Worm (Caenorhabditis elegans) whole organism, L4 larva: ENCODE results near the gene C01G10.10.

Source experiments
- F26F4.8 ChIP-seq: fragments of 200-800 bp; sonication (Bioruptor generic); conservative IDR thresholded peaks from 2 replicates; pipeline ENCODE4 v1.3.6; 2022; ENCODE audit warnings: missing genetic modification characterization, missing compliant biosample characterization
- F37D6.2 ChIP-seq: sonication (generic microtip); optimal IDR thresholded peaks from 2 replicates; lab custom pipeline; 2016; ENCODE audit warnings: mild to moderate bottlenecking, missing genetic modification characterization, missing compliant biosample characterization
- F44E2.7 ChIP-seq: fragments of 200-800 bp; sonication (Bioruptor generic); IDR thresholded peaks from 2 replicates; pipeline ENCODE4 v2.1.2; 2022; ENCODE audit warnings: missing genetic modification characterization, missing compliant biosample characterization
- R02D3.7 ChIP-seq: fragments of 150-350 bp; sonication (generic microtip); optimal IDR thresholded peaks from 3 replicates; lab custom pipeline; 2014; ENCODE audit warnings: missing biosample characterization, missing genetic modification characterization
- Y5F2A.4 ChIP-seq: fragments of 200-800 bp; sonication (Bioruptor generic); optimal IDR thresholded peaks from 2 replicates; lab custom pipeline; 2018; ENCODE audit warnings: mild to moderate bottlenecking, missing genetic modification characterization, missing compliant biosample characterization
- Y75B8A.6 ChIP-seq: fragments of 200-800 bp; sonication (Bioruptor generic); IDR thresholded peaks from 2 replicates; pipeline ENCODE4 v1.3.6; 2022; ENCODE audit warnings: missing genetic modification reagents, missing genetic modification characterization, missing compliant biosample characterization
- aly-2 ChIP-seq: sonication (generic microtip); optimal IDR thresholded peaks from 2 replicates; lab custom pipeline; 2018; ENCODE audit warnings: missing biosample characterization, missing genetic modification characterization
- attf-4 ChIP-seq: sonication (generic microtip); optimal IDR thresholded peaks from 3 replicates; lab custom pipeline; 2017; ENCODE audit warnings: missing biosample characterization, missing genetic modification characterization
- ceh-20 ChIP-seq: fragments of 200-800 bp; sonication (Bioruptor generic); IDR thresholded peaks from 2 replicates; pipeline ENCODE4 v1.3.6; 2022; ENCODE audit warnings: missing genetic modification reagents, missing genetic modification characterization, missing compliant biosample characterization
- ceh-32 ChIP-seq: sonication (generic microtip); optimal IDR thresholded peaks from 2 replicates; lab custom pipeline; 2016; ENCODE audit warnings: mild to moderate bottlenecking, missing genetic modification characterization, missing compliant biosample characterization; ENCODE audit not compliant: poor library complexity
- ceh-44 ChIP-seq: fragments of 200-800 bp; sonication (Bioruptor generic); IDR thresholded peaks from 2 replicates; pipeline ENCODE4 v1.3.6; 2022; ENCODE audit warnings: missing genetic modification reagents, missing genetic modification characterization, missing compliant biosample characterization
- ces-1 ChIP-seq: fragments of 150-350 bp; sonication (generic microtip); optimal IDR thresholded peaks from 4 replicates; lab custom pipeline; 2014; ENCODE audit warnings: missing biosample characterization, missing genetic modification reagents, missing genetic modification characterization
- ctbp-1 ChIP-seq: fragments of 200-800 bp; sonication (Bioruptor generic); IDR thresholded peaks from 2 replicates; pipeline ENCODE4 v1.3.6; 2022; ENCODE audit warnings: missing genetic modification reagents, missing genetic modification characterization, missing compliant biosample characterization
- daf-8 ChIP-seq: fragments of 200-800 bp; sonication (Bioruptor generic); IDR thresholded peaks from 2 replicates; pipeline ENCODE4 v1.3.6; 2022; ENCODE audit warnings: missing genetic modification characterization, missing compliant biosample characterization
- dmd-6 ChIP-seq: fragments of 200-800 bp; sonication (Bioruptor generic); IDR thresholded peaks from 2 replicates; pipeline ENCODE4 v1.3.6; 2022; ENCODE audit warnings: missing genetic modification reagents, missing genetic modification characterization, missing compliant biosample characterization
- dmd-8 ChIP-seq: fragments of 200-800 bp; sonication (Bioruptor generic); IDR thresholded peaks from 2 replicates; pipeline ENCODE4 v1.3.6; 2022; ENCODE audit warnings: missing genetic modification characterization, missing compliant biosample characterization
- dmd-9 ChIP-seq: fragments of 200-800 bp; sonication (Bioruptor generic); IDR thresholded peaks from 2 replicates; pipeline ENCODE4 v1.3.6; 2022; ENCODE audit warnings: missing genetic modification reagents, missing genetic modification characterization, missing compliant biosample characterization
- dpl-1 ChIP-seq: fragments of 150-350 bp; optimal IDR thresholded peaks from 2 replicates; lab custom pipeline; 2014; ENCODE audit warnings: missing biosample characterization, missing genetic modification reagents, missing genetic modification characterization
- dve-1 ChIP-seq: sonication (generic microtip); optimal IDR thresholded peaks from 2 replicates; lab custom pipeline; 2017; ENCODE audit warnings: antibody characterized with exemption, mild to moderate bottlenecking, missing genetic modification characterization, missing compliant biosample characterization; ENCODE audit not compliant: insufficient read depth
- egl-43 ChIP-seq: fragments of 200-800 bp; sonication (Bioruptor generic); IDR thresholded peaks from 2 replicates; pipeline ENCODE4 v1.3.6; 2022; ENCODE audit warnings: missing genetic modification reagents, missing genetic modification characterization, missing compliant biosample characterization
- fkh-10 ChIP-seq: fragments of 150-350 bp; optimal IDR thresholded peaks from 2 replicates; lab custom pipeline; 2014; ENCODE audit warnings: missing biosample characterization, missing genetic modification reagents, missing genetic modification characterization
- fos-1 ChIP-seq: fragments of 150-350 bp; optimal IDR thresholded peaks from 2 replicates; lab custom pipeline; 2014; ENCODE audit warnings: missing biosample characterization, missing genetic modification characterization
- hif-1 ChIP-seq, 2 experiments: sonication (generic microtip); optimal IDR thresholded peaks; 2 replicates each; lab custom pipeline; 2016 to 2017; ENCODE audit warnings: missing compliant biosample characterization in 2 of 2, missing genetic modification characterization in 2 of 2, missing genetic modification reagents in 2 of 2, missing genotype in 2 of 2, mild to moderate bottlenecking in 1 of 2
- hlh-11 ChIP-seq: fragments of 200-800 bp; sonication (Bioruptor generic); optimal IDR thresholded peaks from 2 replicates; lab custom pipeline; 2018; ENCODE audit warnings: mild to moderate bottlenecking, missing genetic modification characterization, missing compliant biosample characterization
- hmg-1.1 ChIP-seq: fragments of 200-800 bp; sonication (Bioruptor generic); IDR thresholded peaks from 2 replicates; pipeline ENCODE4 v1.3.6; 2022; ENCODE audit warnings: missing genetic modification reagents, missing genetic modification characterization, missing compliant biosample characterization
- jun-1 ChIP-seq: fragments of 150-350 bp; optimal IDR thresholded peaks from 2 replicates; lab custom pipeline; 2014; ENCODE audit warnings: missing biosample characterization, missing genetic modification reagents, missing genetic modification characterization
- lim-7 ChIP-seq: fragments of 200-800 bp; sonication (Bioruptor generic); IDR thresholded peaks from 2 replicates; pipeline ENCODE4 v1.3.6; 2022; ENCODE audit warnings: missing genetic modification characterization, missing compliant biosample characterization
- lin-13 ChIP-seq: fragments of 150-350 bp; optimal IDR thresholded peaks from 2 replicates; lab custom pipeline; 2014; ENCODE audit warnings: missing biosample characterization, missing genetic modification reagents, missing genetic modification characterization
- lin-15B ChIP-seq: fragments of 150-350 bp; sonication (generic microtip); optimal IDR thresholded peaks from 3 replicates; lab custom pipeline; 2014; ENCODE audit warnings: missing biosample characterization, missing genetic modification characterization
- lin-38 ChIP-seq: fragments of 200-800 bp; sonication (Bioruptor generic); IDR thresholded peaks from 2 replicates; pipeline ENCODE4 v1.3.6; 2022; ENCODE audit warnings: missing genetic modification reagents, missing genetic modification characterization, missing compliant biosample characterization
- madf-5 ChIP-seq, 2 experiments: fragments of 200-800 bp; sonication (Bioruptor generic); IDR thresholded peaks; 2 replicates each; pipeline ENCODE4 v1.3.6; 2022; ENCODE audit warnings: missing compliant biosample characterization in 2 of 2, missing genetic modification characterization in 2 of 2
- mep-1 ChIP-seq: fragments of 150-350 bp; sonication (generic microtip); optimal IDR thresholded peaks from 3 replicates; lab custom pipeline; 2014; ENCODE audit warnings: missing biosample characterization, missing genetic modification characterization
- mes-2 ChIP-seq: sonication (generic microtip); optimal IDR thresholded peaks from 2 replicates; lab custom pipeline; 2016; ENCODE audit warnings: missing genotype, mild to moderate bottlenecking, missing genetic modification characterization, missing compliant biosample characterization; ENCODE audit not compliant: poor library complexity, severe bottlenecking
- mxl-3 ChIP-seq: fragments of 200-800 bp; sonication (Bioruptor generic); optimal IDR thresholded peaks from 2 replicates; lab custom pipeline; 2018; ENCODE audit warnings: mild to moderate bottlenecking, missing genetic modification characterization, missing compliant biosample characterization
- nhr-10 ChIP-seq: fragments of 150-350 bp; optimal IDR thresholded peaks from 2 replicates; lab custom pipeline; 2014; ENCODE audit warnings: missing biosample characterization, missing genetic modification characterization
- nhr-237 ChIP-seq: sonication (generic microtip); optimal IDR thresholded peaks from 2 replicates; lab custom pipeline; 2017; ENCODE audit warnings: missing biosample characterization, missing genetic modification characterization
- nhr-41 ChIP-seq: fragments of 200-800 bp; sonication (Bioruptor generic); IDR thresholded peaks from 2 replicates; pipeline ENCODE4 v1.3.6; 2022; ENCODE audit warnings: missing genetic modification reagents, missing genetic modification characterization, missing compliant biosample characterization
- nhr-48 ChIP-seq: sonication (generic microtip); optimal IDR thresholded peaks from 2 replicates; lab custom pipeline; 2016; ENCODE audit warnings: mild to moderate bottlenecking, missing genetic modification characterization, missing compliant biosample characterization
- nhr-76 ChIP-seq: fragments of 150-350 bp; optimal IDR thresholded peaks from 2 replicates; lab custom pipeline; 2014; ENCODE audit warnings: missing biosample characterization, missing genetic modification characterization
- nhr-77 ChIP-seq: fragments of 150-350 bp; optimal IDR thresholded peaks from 2 replicates; lab custom pipeline; 2014; ENCODE audit warnings: missing biosample characterization, missing genetic modification characterization
- saeg-2 ChIP-seq: fragments of 200-800 bp; sonication (Bioruptor generic); IDR thresholded peaks from 2 replicates; pipeline ENCODE4 v1.3.6; 2022; ENCODE audit warnings: missing genetic modification reagents, missing genetic modification characterization, missing compliant biosample characterization
- sdz-12 ChIP-seq: fragments of 200-800 bp; sonication (Bioruptor generic); optimal IDR thresholded peaks from 2 replicates; lab custom pipeline; 2018; ENCODE audit warnings: mild to moderate bottlenecking, missing genetic modification characterization, missing compliant biosample characterization
- set-16 ChIP-seq: fragments of 200-800 bp; sonication (Bioruptor generic); IDR thresholded peaks from 2 replicates; pipeline ENCODE4 v1.3.6; 2022; ENCODE audit warnings: missing genetic modification reagents, missing genetic modification characterization, missing compliant biosample characterization
- spr-1 ChIP-seq: sonication (generic microtip); optimal IDR thresholded peaks from 2 replicates; lab custom pipeline; 2016; ENCODE audit warnings: mild to moderate bottlenecking, missing genetic modification characterization, missing compliant biosample characterization
- spr-3 ChIP-seq: fragments of 200-800 bp; sonication (Bioruptor generic); optimal IDR thresholded peaks from 2 replicates; lab custom pipeline; 2018; ENCODE audit warnings: mild to moderate bottlenecking, missing genetic modification characterization, missing compliant biosample characterization
- tag-97 ChIP-seq: fragments of 200-800 bp; sonication (Bioruptor generic); IDR thresholded peaks from 2 replicates; pipeline ENCODE4 v1.3.6; 2022; ENCODE audit warnings: missing genetic modification characterization, missing compliant biosample characterization
- unc-130 ChIP-seq: sonication (generic microtip); optimal IDR thresholded peaks from 2 replicates; lab custom pipeline; 2016; ENCODE audit warnings: missing genetic modification reagents, missing genetic modification characterization, missing compliant biosample characterization
- vab-7 ChIP-seq: fragments of 200-800 bp; sonication (Bioruptor generic); IDR thresholded peaks from 2 replicates; pipeline ENCODE4 v1.3.6; 2022; ENCODE audit warnings: missing genetic modification reagents, missing genetic modification characterization, missing compliant biosample characterization
- zfp-2 ChIP-seq: sonication (generic microtip); optimal IDR thresholded peaks from 2 replicates; lab custom pipeline; 2016; ENCODE audit warnings: mild to moderate bottlenecking, missing genetic modification characterization, missing compliant biosample characterization
- zip-2 ChIP-seq: fragments of 150-350 bp; optimal IDR thresholded peaks from 2 replicates; lab custom pipeline; 2014; ENCODE audit warnings: missing biosample characterization, missing genetic modification characterization
- ztf-11 ChIP-seq: fragments of 150-350 bp; optimal IDR thresholded peaks from 2 replicates; lab custom pipeline; 2014; ENCODE audit warnings: missing biosample characterization, missing genetic modification characterization

C01G10.10 gene

DNA sequence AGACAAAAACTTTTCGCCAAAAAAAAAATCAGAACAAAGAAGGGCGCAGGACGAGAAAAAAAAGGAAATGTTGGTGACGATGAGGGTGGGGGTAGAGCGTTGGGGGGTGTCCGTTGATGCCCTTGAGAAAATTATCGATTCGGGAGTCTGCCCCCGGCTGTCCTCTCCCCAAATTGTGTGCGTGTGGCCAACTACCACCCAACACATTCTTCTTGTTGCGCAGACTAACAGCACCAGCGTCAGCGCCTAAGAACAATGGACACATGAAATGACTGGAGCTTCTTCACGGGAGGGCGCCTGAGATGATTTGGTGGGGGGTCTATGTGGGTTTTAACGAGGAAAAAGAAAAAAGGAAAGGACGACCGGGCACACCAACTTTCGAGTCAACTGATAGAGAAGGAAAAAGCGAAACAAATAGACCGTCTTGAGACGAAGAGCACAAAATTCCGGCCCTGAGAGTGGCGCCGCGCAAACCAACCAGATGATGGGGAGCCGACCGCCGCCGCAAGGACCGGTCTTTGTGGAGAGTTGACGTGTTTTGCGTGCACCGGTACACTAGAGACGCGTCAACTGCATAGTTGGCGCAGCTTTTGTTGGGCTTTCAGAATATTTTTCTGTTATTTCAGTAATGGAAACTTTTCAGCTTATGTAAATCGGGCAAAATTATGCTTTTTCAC lies 17.0 kb downstream of the C01G10.10 start, which contains the start of gene C25D7.9:
TSS of gene C25D7.9 (plus strand) at position 68 of the 677 bp plus-strand sequence.
- peak in 1 of 2 experiments; percentile 21 for TF ChIP-seq hif-1 (tag; optimal IDR thresholded peaks at IDR 0.05; lab: Kevin White, UChicago)
- peak; percentile 38 for TF ChIP-seq spr-3 (GFP tag; lab: Kevin White, UChicago)
- TF ChIP-seq nhr-76, result no peak
- TF ChIP-seq mes-2, result peak; percentile 53
- TF ChIP-seq ctbp-1 (GFP tag; lab: Robert Waterston, UW), result no peak
- peak; percentile 28 for TF ChIP-seq mep-1 (tag; lab: Kevin White, UChicago)
- TF ChIP-seq nhr-41 (GFP tag; lab: Robert Waterston, UW), result no peak
- TF ChIP-seq lin-38, result 0 out of 2 replicates have a peak, but pooled peaks have one; percentile 7
- TF ChIP-seq nhr-48 (tag; lab: Kevin White, UChicago), result no peak
- no peak for TF ChIP-seq lim-7 (GFP tag; lab: Robert Waterston, UW)
- TF ChIP-seq ztf-11 (tag; lab: Kevin White, UChicago), result no peak
- no peak for TF ChIP-seq F44E2.7 (GFP tag; lab: Robert Waterston, UW)
- peak; percentile 52 for TF ChIP-seq set-16 (GFP tag; lab: Robert Waterston, UW)
- no peak for TF ChIP-seq F37D6.2
- TF ChIP-seq saeg-2 (GFP tag; lab: Robert Waterston, UW), result no peak
- TF ChIP-seq R02D3.7 (tag; lab: Kevin White, UChicago), result no peak
- no peak for TF ChIP-seq Y5F2A.4 (GFP tag; lab: Kevin White, UChicago)
- no peak for TF ChIP-seq nhr-237
- TF ChIP-seq unc-130 (GFP tag; lab: Kevin White, UChicago), result no peak
- TF ChIP-seq zip-2 (tag; lab: Kevin White, UChicago), result no peak
- no peak for TF ChIP-seq tag-97
- TF ChIP-seq dmd-8 (GFP tag; lab: Robert Waterston, UW), result no peak
- TF ChIP-seq ceh-20, result no peak
- TF ChIP-seq F26F4.8 (GFP tag; lab: Robert Waterston, UW), result no peak
- TF ChIP-seq madf-5 (GFP tag; IDR thresholded peaks at IDR 0.05; lab: Robert Waterston, UW), result no peak
- TF ChIP-seq daf-8 (GFP tag; lab: Robert Waterston, UW), result no peak
- TF ChIP-seq hmg-1.1, result peak; percentile 40; the same call in 1 of the 2 replicates
- no peak for TF ChIP-seq sdz-12
- TF ChIP-seq fos-1, result no peak
- TF ChIP-seq mxl-3 (GFP tag; lab: Kevin White, UChicago), result no peak
- no peak for TF ChIP-seq ceh-32 (tag; lab: Kevin White, UChicago)
- no peak for TF ChIP-seq spr-1
- TF ChIP-seq nhr-77, result peak; percentile 16
- TF ChIP-seq lin-13 (GFP tag; lab: Kevin White, UChicago), result peak; percentile 10
- TF ChIP-seq zfp-2 (tag; lab: Kevin White, UChicago), result no peak
- no peak for TF ChIP-seq aly-2
- TF ChIP-seq attf-4, result no peak
- TF ChIP-seq lin-15B (tag; lab: Kevin White, UChicago), result no peak
- 0 out of 2 replicates have a peak, but pooled peaks have one; percentile 34 for TF ChIP-seq egl-43
- TF ChIP-seq hlh-11, result peak; percentile 56
- TF ChIP-seq dve-1 (tag; lab: Kevin White, UChicago), result peak; percentile 26
- peak; percentile 7; the same call in 1 of the 2 replicates for TF ChIP-seq dmd-6
- no peak for TF ChIP-seq fkh-10 (GFP tag; lab: Kevin White, UChicago)
- no peak for TF ChIP-seq Y75B8A.6
- no peak for TF ChIP-seq ceh-44
- peak; percentile 49; the same call in 1 of the 2 replicates for TF ChIP-seq dmd-9 (GFP tag; lab: Robert Waterston, UW)
- no peak for TF ChIP-seq ces-1
- no peak for TF ChIP-seq nhr-10 (tag; lab: Kevin White, UChicago)
- TF ChIP-seq jun-1, result no peak
- peak; percentile 31 for TF ChIP-seq dpl-1 (GFP tag; lab: Kevin White, UChicago)
- TF ChIP-seq vab-7 (GFP tag; lab: Robert Waterston, UW), result no peak
